Fruit fly (Drosophila melanogaster) whole organism, embryonic: ENCODE results near the gene CG10324.
A peak's percentile ranks its signal among the peaks of the same experiment; 100 is the strongest.

Experiments used
- Aef1 ChIP-seq: fragments of 200-800 bp; sonication (Bioruptor generic); IDR thresholded peaks from 3 replicates; pipeline ENCODE4 v1.3.6; 2022; ENCODE audit warnings: missing biosample characterization, missing genetic modification characterization
- Atf6 ChIP-seq: fragments of 200-800 bp; sonication (Bioruptor generic); IDR thresholded peaks from 2 replicates; pipeline ENCODE4 v1.3.6; 2022; ENCODE audit warnings: missing biosample characterization, missing genetic modification characterization
- B-H2 ChIP-seq: fragments of 200-800 bp; sonication (Bioruptor generic); optimal IDR thresholded peaks from 2 replicates; lab custom pipeline; 2018; ENCODE audit warnings: missing biosample characterization, mild to moderate bottlenecking, missing genetic modification characterization
- CG10274 ChIP-seq: fragments of 200-800 bp; sonication (Bioruptor generic); optimal IDR thresholded peaks from 3 replicates; lab custom pipeline; 2017; ENCODE audit warnings: missing biosample characterization, mild to moderate bottlenecking, missing genetic modification characterization
- CG11093 ChIP-seq: fragments of 200-800 bp; sonication (Bioruptor generic); IDR thresholded peaks from 3 replicates; pipeline ENCODE4 v1.3.6; 2022; ENCODE audit warnings: missing biosample characterization, missing genetic modification characterization
- CG14860 ChIP-seq: fragments of 200-800 bp; sonication (Bioruptor generic); IDR thresholded peaks from 3 replicates; pipeline ENCODE4 v1.3.6; 2022; ENCODE audit warnings: missing biosample characterization, missing genetic modification characterization; ENCODE audit not compliant: partially characterized antibody
- CG17385 ChIP-seq: fragments of 200-800 bp; sonication (Bioruptor generic); optimal IDR thresholded peaks from 3 replicates; lab custom pipeline; 2018; ENCODE audit warnings: missing biosample characterization, mild to moderate bottlenecking, missing genetic modification characterization
- CG2116 ChIP-seq: fragments of 200-800 bp; sonication (Bioruptor generic); optimal IDR thresholded peaks from 3 replicates; lab custom pipeline; 2018; ENCODE audit warnings: missing biosample characterization, mild to moderate bottlenecking, missing genetic modification characterization
- CG2129 ChIP-seq: fragments of 200-800 bp; sonication (Bioruptor generic); IDR thresholded peaks from 2 replicates; pipeline ENCODE4 v1.3.6; 2022; ENCODE audit warnings: missing biosample characterization, missing genetic modification characterization; ENCODE audit not compliant: partially characterized antibody
- CG2712 ChIP-seq: fragments of 200-800 bp; optimal IDR thresholded peaks from 3 replicates; lab custom pipeline; 2019; ENCODE audit warnings: missing biosample characterization, mild to moderate bottlenecking, missing genetic modification characterization, moderate library complexity
- CG3407 ChIP-seq: fragments of 200-800 bp; sonication (Bioruptor generic); optimal IDR thresholded peaks from 2 replicates; lab custom pipeline; 2018; ENCODE audit warnings: missing biosample characterization, mild to moderate bottlenecking, missing genetic modification characterization
- CG3726 ChIP-seq: fragments of 200-800 bp; sonication (Bioruptor generic); IDR thresholded peaks from 3 replicates; pipeline ENCODE4, ENCODE4 v1.3.6; 2022; ENCODE audit warnings: missing biosample characterization, missing genetic modification characterization
- CG42726 ChIP-seq: fragments of 200-800 bp; sonication (Bioruptor generic); IDR thresholded peaks from 2 replicates; pipeline ENCODE4 v1.3.6; 2022; ENCODE audit warnings: missing biosample characterization, missing genetic modification characterization; ENCODE audit not compliant: partially characterized antibody
- CG4730 ChIP-seq: fragments of 200-800 bp; sonication (Bioruptor generic); IDR thresholded peaks from 2 replicates; pipeline ENCODE4 v1.3.6; 2022; ENCODE audit warnings: missing biosample characterization, missing genetic modification characterization
- CG4820 ChIP-seq: fragments of 200-800 bp; sonication (Bioruptor generic); optimal IDR thresholded peaks from 3 replicates; lab custom pipeline; 2016; ENCODE audit warnings: missing biosample characterization, missing genetic modification characterization
- CG4854 ChIP-seq: fragments of 200-800 bp; sonication (Bioruptor generic); optimal IDR thresholded peaks from 2 replicates; lab custom pipeline; 2016; ENCODE audit warnings: missing biosample characterization, missing genetic modification characterization, inconsistent platforms
- CG6791 ChIP-seq: fragments of 200-800 bp; sonication (Bioruptor generic); IDR thresholded peaks from 3 replicates; pipeline ENCODE4 v1.3.6; 2022; ENCODE audit warnings: missing biosample characterization, missing genetic modification characterization; ENCODE audit not compliant: partially characterized antibody
- CG8924 ChIP-seq: fragments of 200-800 bp; optimal IDR thresholded peaks from 3 replicates; lab custom pipeline; 2019; ENCODE audit warnings: missing biosample characterization, mild to moderate bottlenecking, missing genetic modification characterization, moderate library complexity
- Dip3 ChIP-seq: fragments of 200-800 bp; sonication (Bioruptor generic); optimal IDR thresholded peaks from 3 replicates; lab custom pipeline; 2016; ENCODE audit warnings: missing biosample characterization, missing genetic modification characterization
- Dll ChIP-seq: fragments of 200-800 bp; sonication (Bioruptor generic); IDR thresholded peaks from 4 replicates; pipeline ENCODE4 v1.3.6; 2022; ENCODE audit warnings: missing biosample characterization, missing genetic modification characterization; ENCODE audit not compliant: partially characterized antibody
- Gsc ChIP-seq: fragments of 200-800 bp; sonication (Bioruptor generic); IDR thresholded peaks from 2 replicates; pipeline ENCODE4 v1.3.6; 2022; ENCODE audit warnings: missing biosample characterization, missing genetic modification characterization
- H2.0 ChIP-seq: fragments of 200-800 bp; sonication (Bioruptor generic); IDR thresholded peaks from 2 replicates; pipeline ENCODE4 v1.3.6; 2022; ENCODE audit warnings: missing biosample characterization, missing genetic modification characterization
- HHEX ChIP-seq: fragments of 200-800 bp; sonication (Bioruptor generic); optimal IDR thresholded peaks from 3 replicates; lab custom pipeline; 2017; ENCODE audit warnings: missing biosample characterization, mild to moderate bottlenecking, missing genetic modification characterization, missing genetic modification reagents
- HLH4C ChIP-seq: fragments of 200-800 bp; sonication (Bioruptor generic); IDR thresholded peaks from 3 replicates; pipeline ENCODE4 v1.3.6; 2022; ENCODE audit warnings: missing biosample characterization, missing genetic modification characterization; ENCODE audit not compliant: partially characterized antibody
- HLH54F ChIP-seq: fragments of 200-800 bp; sonication (Bioruptor generic); optimal IDR thresholded peaks from 3 replicates; lab custom pipeline; 2016; ENCODE audit warnings: missing biosample characterization, missing genetic modification characterization
- HLHmδ ChIP-seq: fragments of 200-800 bp; sonication (Bioruptor generic); optimal IDR thresholded peaks from 2 replicates; lab custom pipeline; 2018; ENCODE audit warnings: missing biosample characterization, mild to moderate bottlenecking, missing genetic modification characterization, moderate library complexity
- Hey ChIP-seq: fragments of 200-800 bp; sonication (Bioruptor generic); optimal IDR thresholded peaks from 3 replicates; lab custom pipeline; 2018; ENCODE audit warnings: missing biosample characterization, mild to moderate bottlenecking, missing genetic modification characterization
- Hmr ChIP-seq: fragments of 200-800 bp; sonication (Bioruptor generic); optimal IDR thresholded peaks from 3 replicates; lab custom pipeline; 2017; ENCODE audit warnings: mild to moderate bottlenecking, missing biosample characterization, missing genetic modification reagents, missing genetic modification characterization
- Max ChIP-seq: fragments of 200-800 bp; sonication (Bioruptor generic); optimal IDR thresholded peaks from 2 replicates; lab custom pipeline; 2016; ENCODE audit warnings: missing biosample characterization, mild to moderate bottlenecking, missing genetic modification characterization
- Meics ChIP-seq: fragments of 200-800 bp; sonication (Bioruptor generic); optimal IDR thresholded peaks from 2 replicates; lab custom pipeline; 2017; ENCODE audit warnings: missing biosample characterization, mild to moderate bottlenecking, missing genetic modification characterization
- Oaz ChIP-seq: fragments of 200-800 bp; sonication (Bioruptor generic); IDR thresholded peaks from 2 replicates; pipeline ENCODE4 v1.3.6; 2022; ENCODE audit warnings: missing biosample characterization, missing genetic modification characterization
- Pdp1 ChIP-seq, 2 experiments: fragments of 200-800 bp; sonication (Bioruptor generic); optimal IDR thresholded peaks; 3 replicates each; lab custom pipeline; 2016; ENCODE audit warnings: missing biosample characterization in 2 of 2, missing genetic modification characterization in 2 of 2, mild to moderate bottlenecking in 1 of 2, moderate library complexity in 1 of 2
- Rfx ChIP-seq: fragments of 200-800 bp; sonication (Bioruptor generic); IDR thresholded peaks from 2 replicates; pipeline ENCODE4 v1.3.6; 2022; ENCODE audit warnings: missing biosample characterization, missing genetic modification characterization
- Sox100B ChIP-seq: fragments of 200-800 bp; sonication (Bioruptor generic); optimal IDR thresholded peaks from 3 replicates; lab custom pipeline; 2018; ENCODE audit warnings: missing biosample characterization, mild to moderate bottlenecking, missing genetic modification characterization
- YL-1 ChIP-seq: fragments of 200-800 bp; sonication (Bioruptor generic); optimal IDR thresholded peaks from 3 replicates; lab custom pipeline; 2017; ENCODE audit warnings: missing biosample characterization, mild to moderate bottlenecking, missing genetic modification characterization
- chinmo ChIP-seq: fragments of 200-800 bp; sonication (Bioruptor generic); IDR thresholded peaks from 4 replicates; pipeline ENCODE4 v1.3.6; 2022; ENCODE audit warnings: missing biosample characterization, missing genetic modification characterization; ENCODE audit not compliant: partially characterized antibody
- ems ChIP-seq: fragments of 200-800 bp; sonication (Bioruptor generic); optimal IDR thresholded peaks from 3 replicates; lab custom pipeline; 2016; ENCODE audit warnings: missing biosample characterization, missing genetic modification characterization
- gcm2 ChIP-seq: fragments of 200-800 bp; sonication (Bioruptor generic); optimal IDR thresholded peaks from 2 replicates; lab custom pipeline; 2016; ENCODE audit warnings: missing biosample characterization, missing genetic modification characterization
- kay ChIP-seq: fragments of 200-800 bp; sonication (Bioruptor generic); optimal IDR thresholded peaks from 2 replicates; lab custom pipeline; 2016; ENCODE audit warnings: missing biosample characterization, missing genetic modification characterization
- mld ChIP-seq: fragments of 200-800 bp; sonication (Bioruptor generic); IDR thresholded peaks from 3 replicates; pipeline ENCODE4 v1.3.6; 2022; ENCODE audit warnings: missing biosample characterization, missing genetic modification characterization; ENCODE audit not compliant: partially characterized antibody
- phol ChIP-seq: fragments of 200-800 bp; sonication (Bioruptor generic); optimal IDR thresholded peaks from 3 replicates; lab custom pipeline; 2018; ENCODE audit warnings: missing biosample characterization, mild to moderate bottlenecking, missing genetic modification characterization, moderate library complexity
- pzg ChIP-seq: fragments of 200-800 bp; sonication (Bioruptor generic); optimal IDR thresholded peaks from 3 replicates; lab custom pipeline; 2018; ENCODE audit warnings: missing biosample characterization, mild to moderate bottlenecking, missing genetic modification characterization, moderate library complexity
- schlank ChIP-seq: fragments of 200-800 bp; sonication (Bioruptor generic); optimal IDR thresholded peaks from 2 replicates; lab custom pipeline; 2018; ENCODE audit warnings: missing biosample characterization, mild to moderate bottlenecking, missing genetic modification characterization
- slp2 ChIP-seq: fragments of 200-800 bp; sonication (Bioruptor generic); optimal IDR thresholded peaks from 2 replicates; lab custom pipeline; 2016; ENCODE audit warnings: missing biosample characterization, missing genetic modification characterization
- sna ChIP-seq: fragments of 200-800 bp; sonication (Bioruptor generic); IDR thresholded peaks from 2 replicates; pipeline ENCODE4 v1.3.6; 2022; ENCODE audit warnings: missing biosample characterization, missing genetic modification characterization; ENCODE audit not compliant: partially characterized antibody
- tna ChIP-seq: fragments of 200-800 bp; sonication (Bioruptor generic); IDR thresholded peaks from 2 replicates; pipeline ENCODE4 v1.3.6; 2022; ENCODE audit warnings: missing biosample characterization, missing genetic modification characterization; ENCODE audit not compliant: partially characterized antibody
- usp ChIP-seq: fragments of >200 bp; optimal IDR thresholded peaks from 2 replicates; lab custom pipeline; 2017; ENCODE audit warnings: missing biosample characterization, missing genetic modification characterization
- vvl ChIP-seq: fragments of 200-800 bp; sonication (Bioruptor generic); IDR thresholded peaks from 2 replicates; pipeline ENCODE4 v1.3.6; 2022; ENCODE audit warnings: missing biosample characterization, missing genetic modification characterization
- zen ChIP-seq: fragments of 200-800 bp; sonication (Bioruptor generic); optimal IDR thresholded peaks from 3 replicates; lab custom pipeline; 2018; ENCODE audit warnings: missing biosample characterization, mild to moderate bottlenecking, missing genetic modification characterization, moderate library complexity
- zen2 ChIP-seq: fragments of 200-800 bp; sonication (Bioruptor generic); IDR thresholded peaks from 3 replicates; pipeline ENCODE4 v1.3.6; 2022; ENCODE audit warnings: missing biosample characterization, missing genetic modification characterization; ENCODE audit not compliant: partially characterized antibody

The CG10324 gene

DNA sequence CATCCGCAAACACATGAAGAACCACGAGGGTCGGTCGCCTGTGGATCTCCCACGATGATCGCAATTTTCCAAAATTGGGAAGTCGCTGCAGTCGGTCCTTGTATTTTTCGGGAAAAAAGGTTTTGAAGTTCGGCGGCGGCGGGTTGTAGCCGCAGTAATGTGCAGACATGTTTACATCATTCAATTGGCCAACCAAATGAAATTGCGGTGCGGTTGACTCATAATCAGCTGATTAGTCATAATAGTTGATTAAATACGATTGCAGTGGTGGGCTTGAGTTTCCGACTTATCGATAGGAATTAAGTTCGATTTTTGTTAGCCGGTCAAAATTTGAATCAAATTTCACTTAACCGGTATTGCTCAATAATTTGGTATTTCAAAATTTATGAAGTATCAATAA lies 5.3 kb upstream of the CG10324 start, which contains the start of gene CG14907 (continued):
- TF ChIP-seq pzg (GFP tag; lab: Kevin White, UChicago) (peak; percentile 55), gcm2 (GFP tag; lab: Kevin White, UChicago) (no peak), CG10274 (GFP tag; lab: Kevin White, UChicago) (no peak), HLH4C (GFP tag; lab: Robert Waterston, UW) (peak; percentile 71), Rfx (GFP tag; lab: Robert Waterston, UW) (peak; percentile 25; the same call in 1 of the 2 replicates), ems (GFP tag; lab: Kevin White, UChicago) (no peak), CG2129 (GFP tag; lab: Robert Waterston, UW) (no peak), Aef1 (no peak), Dll (GFP tag; lab: Robert Waterston, UW) (peak; percentile 78), zen (tag; lab: Kevin White, UChicago) (no peak), HHEX (no peak), sna (GFP tag; lab: Robert Waterston, UW) (peak; percentile 75), Gsc (no peak), HLH54F (no peak), chinmo (GFP tag; lab: Robert Waterston, UW) (peak; percentile 74; the same call in 2 of the 4 replicates), CG4820 (GFP tag; lab: Kevin White, UChicago) (no peak), HLHmδ (GFP tag; lab: Kevin White, UChicago) (no peak), schlank (tag; lab: Kevin White, UChicago) (no peak), CG17385 (GFP tag; lab: Kevin White, UChicago) (no peak), CG6791 (GFP tag; lab: Robert Waterston, UW) (peak; percentile 68; the same call in 2 of the 3 replicates), CG2116 (peak; percentile 96), zen2 (GFP tag; lab: Robert Waterston, UW) (peak; percentile 56; the same call in 1 of the 3 replicates), YL-1 (GFP tag; lab: Kevin White, UChicago) (peak; percentile 12), CG42726 (GFP tag; lab: Robert Waterston, UW) (0 out of 2 replicates have a peak, but pooled peaks have one; percentile 5), CG2712 (tag; lab: Kevin White, UChicago) (no peak), CG14860 (peak; percentile 20; the same call in 1 of the 3 replicates), vvl (GFP tag; lab: Robert Waterston, UW) (0 out of 2 replicates have a peak, but pooled peaks have one; percentile 20), slp2 (no peak), CG3726 (GFP tag; lab: Robert Waterston, UW) (no peak), CG11093 (GFP tag; lab: Robert Waterston, UW) (no peak), Max (GFP tag; lab: Kevin White, UChicago) (no peak), mld (GFP tag; lab: Robert Waterston, UW) (peak; percentile 44; the same call in 1 of the 3 replicates), CG3407 (GFP tag; lab: Kevin White, UChicago) (no peak), B-H2 (GFP tag; lab: Kevin White, UChicago) (no peak), H2.0 (GFP tag; lab: Robert Waterston, UW) (no peak), usp (no peak), Meics (GFP tag; lab: Kevin White, UChicago) (no peak), Hey (tag; lab: Kevin White, UChicago) (no peak), CG4854 (GFP tag; lab: Kevin White, UChicago) (no peak), kay (peak; percentile 91), CG8924 (no peak), Pdp1 (GFP tag; optimal IDR thresholded peaks at IDR 0.05; lab: Kevin White, UChicago) (peak in 1 of 2 experiments; percentile 93), Oaz (GFP tag; lab: Robert Waterston, UW) (no peak), Dip3 (GFP tag; lab: Kevin White, UChicago) (no peak), phol (tag; lab: Kevin White, UChicago) (no peak), Hmr (GFP tag; lab: Kevin White, UChicago) (no peak), Sox100B (GFP tag; lab: Kevin White, UChicago) (no peak), Atf6 (GFP tag; lab: Robert Waterston, UW) (no peak), CG4730 (GFP tag; lab: Robert Waterston, UW) (no peak), tna (GFP tag; lab: Robert Waterston, UW) (peak; percentile 68)
